Fruit fly (Drosophila melanogaster) Kc167 (cell line): ENCODE data around the gene CG13833.

Experiments used
- Myc ChIP-seq: fragments of >200 bp; optimal IDR thresholded peaks from 2 replicates; lab custom pipeline; 2017; ENCODE audit warnings: missing external identifiers
- Sin3A ChIP-seq: fragments of >200 bp; optimal IDR thresholded peaks from 2 replicates; lab custom pipeline; 2018; ENCODE audit warnings: missing external identifiers
- h ChIP-seq: fragments of >200 bp; optimal IDR thresholded peaks from 3 replicates; lab custom pipeline; 2018; ENCODE audit warnings: missing external identifiers
- insv ChIP-seq: fragments of >200 bp; optimal IDR thresholded peaks from 3 replicates; lab custom pipeline; 2018; ENCODE audit warnings: missing external identifiers
- psq ChIP-seq: fragments of >200 bp; optimal IDR thresholded peaks from 2 replicates; lab custom pipeline; 2017; ENCODE audit warnings: missing external identifiers
- ttk ChIP-seq: sonication (Bioruptor generic); optimal IDR thresholded peaks from 2 replicates; lab custom pipeline; 2017; ENCODE audit warnings: missing external identifiers

- TF ChIP-seq Myc (lab: Kevin White, UChicago) (no peak), h (lab: Kevin White, UChicago) (no peak), insv (no peak), psq (lab: Kevin White, UChicago) (no peak), Sin3A (lab: Kevin White, UChicago) (no peak), ttk (lab: Kevin White, UChicago) (no peak)
Observed at dm6 chr3R:22998623-22999179, 36.7 kb downstream of the CG13833 start.
